Fruit fly (Drosophila melanogaster) S2 (cell line): ENCODE data around the gene CG31097.

Experiments used
- CG8478 ChIP-seq: fragments of >200 bp; optimal IDR thresholded peaks from 2 replicates; lab custom pipeline; 2018
- CTCF ChIP-seq, 2 experiments: fragments of >200 bp; optimal IDR thresholded peaks; 2 replicates each; lab custom pipeline; 2018

CG31097 gene

dm6 chr3R:25309175-25309574 lies 11.6 kb upstream of the CG31097 start:
- TF ChIP-seq CG8478 (no peak), CTCF (optimal IDR thresholded peaks at IDR 0.05; lab: Kevin White, UChicago) (no peak)

DNA sequence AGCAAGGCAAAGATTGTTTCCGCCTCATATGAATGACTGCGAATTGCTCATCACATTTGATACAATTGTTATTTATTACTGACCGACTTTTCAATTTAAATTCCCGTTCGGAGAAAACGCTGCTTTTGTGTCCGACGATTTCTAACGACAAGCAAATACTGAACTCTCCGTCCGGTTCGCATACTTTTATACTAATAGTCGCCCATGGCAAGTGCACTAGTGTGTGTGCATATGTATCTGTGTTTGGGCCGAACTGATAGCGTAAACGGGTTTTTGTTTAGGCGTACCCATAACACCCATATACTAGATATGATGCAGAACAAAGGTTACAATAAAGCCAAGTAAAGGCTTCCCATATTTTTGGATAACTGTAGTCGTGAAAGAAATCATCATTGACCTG lies 10.7 kb upstream of the CG31097 start, which contains the start of gene CG10550:
CG10550 (minus strand) TSS at position 164 of the 400 bp plus-strand sequence.
- TF ChIP-seq CTCF (optimal IDR thresholded peaks at IDR 0.05; lab: Kevin White, UChicago) (no peak), CG8478 (no peak)

DNA sequence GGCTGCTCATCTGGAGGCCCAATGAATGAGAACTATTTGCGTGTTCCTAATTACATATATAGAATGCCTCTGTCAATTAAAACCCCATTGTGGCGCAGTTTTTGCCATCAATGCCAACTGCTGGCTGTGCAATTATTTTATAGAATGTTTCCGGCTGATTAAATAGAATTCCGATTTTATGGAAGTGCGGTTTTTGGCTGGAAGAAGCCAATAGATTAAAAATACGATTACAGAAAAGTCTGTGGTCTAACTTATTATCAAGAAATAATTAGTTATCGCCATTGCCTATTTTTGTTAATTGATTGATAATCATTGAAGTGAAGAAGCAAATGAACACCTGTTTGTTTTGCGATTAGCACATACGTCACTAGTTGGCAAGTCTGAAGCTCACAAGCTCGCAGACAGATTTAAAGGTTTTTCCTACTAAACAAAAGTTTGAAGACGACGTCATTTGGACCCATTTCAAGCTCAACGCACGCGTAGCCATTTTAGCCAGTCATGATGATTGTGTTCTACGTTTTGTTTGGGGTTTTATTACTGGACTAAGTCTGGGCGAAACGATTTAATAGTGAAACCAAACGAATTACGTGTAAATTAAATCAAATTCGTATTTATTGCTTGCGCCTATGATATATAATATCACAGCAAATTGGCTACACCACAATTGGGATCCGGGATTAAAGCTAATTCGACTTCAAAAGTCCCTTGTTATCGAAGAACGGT lies 8.4 kb upstream of the CG31097 start:
- TF ChIP-seq CG8478, result no peak
- TF ChIP-seq CTCF (optimal IDR thresholded peaks at IDR 0.05; lab: Kevin White, UChicago), result no peak

- TF ChIP-seq CG8478 (no peak), CTCF (optimal IDR thresholded peaks at IDR 0.05; lab: Kevin White, UChicago) (no peak)
Observed at dm6 chr3R:25303857-25304440, 6.4 kb upstream of the CG31097 start, which contains the start of gene CG31436. CG31436 (plus strand) TSS chr3R:25304137.

dm6 chr3R:25302239-25302638 lies 4.7 kb upstream of the CG31097 start, which contains the start of gene CG31370:
CG31370 (plus strand) TSS chr3R:25302464.
- TF ChIP-seq CTCF (optimal IDR thresholded peaks at IDR 0.05; lab: Kevin White, UChicago), result no peak
- TF ChIP-seq CG8478, result no peak

DNA sequence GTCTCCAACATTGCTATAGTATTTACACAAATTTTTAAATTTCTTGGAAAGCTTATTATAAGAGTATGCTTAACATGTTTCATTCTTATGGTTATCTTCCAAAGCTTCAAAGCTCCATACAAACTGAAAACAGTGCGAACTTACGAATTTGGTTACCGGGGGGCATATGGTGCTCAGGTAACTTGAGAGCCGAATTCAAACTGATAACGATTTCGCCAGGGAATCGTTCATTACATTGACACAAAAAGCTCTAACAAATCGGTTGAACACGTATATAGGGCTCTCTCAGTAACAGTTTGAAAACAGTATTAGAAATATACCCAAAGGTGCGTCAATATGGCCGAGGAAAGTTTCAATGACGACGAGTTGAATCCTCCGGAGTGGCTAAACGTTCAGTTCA lies 3.0 kb upstream of the CG31097 start, which contains the start of gene CG13659:
CG13659 (plus strand) TSS at position 317 of the 400 bp plus-strand sequence.
- TF ChIP-seq CG8478 (no peak), CTCF (optimal IDR thresholded peaks at IDR 0.05; lab: Kevin White, UChicago) (no peak)

- no peak for TF ChIP-seq CTCF (optimal IDR thresholded peaks at IDR 0.05; lab: Kevin White, UChicago)
- no peak for TF ChIP-seq CG8478
Observed at dm6 chr3R:25299507-25299964, 2.0 kb upstream of the CG31097 start, which contains the start of gene CG31288. CG31288 (minus strand) TSS chr3R:25299557.

DNA sequence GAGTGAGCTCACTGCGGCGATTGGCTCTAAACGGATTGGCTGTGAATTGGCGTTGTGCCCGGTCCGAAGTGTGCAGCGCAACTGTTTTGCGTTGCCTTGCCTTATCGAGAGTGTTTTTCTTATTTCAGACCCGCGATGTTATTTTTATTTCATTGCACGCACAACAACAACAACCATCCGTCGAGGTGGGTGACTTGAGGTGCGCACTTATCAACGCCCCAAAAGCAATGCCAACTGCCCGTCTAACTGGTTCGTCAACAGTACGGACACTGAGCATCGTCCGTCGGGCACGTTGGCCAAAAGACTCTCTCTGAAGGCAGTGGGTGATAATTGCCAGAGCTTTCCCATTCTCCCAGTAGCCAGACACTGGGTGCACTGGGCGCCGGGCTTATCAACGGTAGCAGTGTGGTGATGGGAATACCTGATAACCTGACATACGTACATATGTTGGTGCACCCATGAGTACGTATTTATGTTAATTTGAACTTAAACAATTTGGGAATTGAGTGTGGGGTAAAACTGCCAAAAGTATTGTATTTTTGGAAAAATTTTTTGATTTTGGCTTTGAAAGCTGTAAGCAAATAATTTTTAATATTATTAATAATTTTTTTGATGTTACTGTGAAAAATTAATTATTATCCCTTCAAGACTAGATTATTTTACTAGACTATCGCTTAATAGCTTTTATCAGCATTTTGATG lies 2.1 kb downstream of the CG31097 start, which contains the start of gene CG31102:
CG31102 (minus strand) TSS at position 275 of the 701 bp plus-strand sequence.
- TF ChIP-seq CTCF (optimal IDR thresholded peaks at IDR 0.05; lab: Kevin White, UChicago) (no peak), CG8478 (no peak)

- TF ChIP-seq CTCF (optimal IDR thresholded peaks at IDR 0.05; lab: Kevin White, UChicago), result no peak
- TF ChIP-seq CG8478, result no peak
Observed at dm6 chr3R:25292864-25293284, 4.7 kb downstream of the CG31097 start, which contains the start of gene CG31098. CG31098 (minus strand) TSS chr3R:25292977.

DNA sequence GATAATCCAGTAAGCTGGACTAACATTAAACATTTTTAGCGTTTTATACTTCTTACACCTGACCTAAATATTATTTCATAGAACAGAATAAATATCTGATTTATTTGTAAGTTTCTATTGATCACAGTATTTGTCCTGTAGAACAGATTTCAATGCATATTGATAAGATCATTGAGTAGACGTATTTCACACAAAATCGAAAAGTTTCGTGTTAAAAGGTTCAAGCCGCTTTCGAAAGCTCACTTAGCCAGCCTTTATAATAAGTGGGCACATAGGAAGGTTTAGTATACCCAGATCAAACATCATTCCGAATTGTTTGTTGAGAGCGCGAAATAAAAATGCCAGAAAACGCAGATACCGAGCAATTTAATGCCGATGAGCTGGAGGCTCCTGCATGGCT lies 8.0 kb downstream of the CG31097 start, which contains the start of gene CG11893:
CG11893 (plus strand) TSS at position 301 of the 400 bp plus-strand sequence.
- no peak for TF ChIP-seq CTCF (optimal IDR thresholded peaks at IDR 0.05; lab: Kevin White, UChicago)
- TF ChIP-seq CG8478, result no peak

DNA sequence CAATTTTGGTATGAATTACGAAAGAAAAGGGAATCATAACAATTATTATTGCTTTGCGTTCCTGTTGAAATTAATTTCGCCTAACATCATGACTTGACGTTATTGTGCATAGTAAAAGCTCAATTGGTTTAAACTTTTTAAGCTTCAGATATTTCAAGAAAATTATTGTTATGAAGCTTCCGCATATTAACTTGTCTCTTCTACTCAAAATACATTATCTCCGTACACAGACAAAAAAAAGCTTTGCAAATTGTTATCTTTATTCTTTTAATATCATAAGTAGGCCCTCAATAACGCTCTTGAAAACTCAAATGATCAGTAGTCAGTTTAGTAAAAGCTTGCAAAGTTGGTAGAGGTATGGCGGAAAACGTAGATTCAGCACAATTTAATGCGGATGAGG lies 10.4 kb downstream of the CG31097 start, which contains the start of gene CG13658:
CG13658 (plus strand) TSS at position 347 of the 400 bp plus-strand sequence.
- TF ChIP-seq CTCF (optimal IDR thresholded peaks at IDR 0.05; lab: Kevin White, UChicago), result no peak
- no peak for TF ChIP-seq CG8478

DNA sequence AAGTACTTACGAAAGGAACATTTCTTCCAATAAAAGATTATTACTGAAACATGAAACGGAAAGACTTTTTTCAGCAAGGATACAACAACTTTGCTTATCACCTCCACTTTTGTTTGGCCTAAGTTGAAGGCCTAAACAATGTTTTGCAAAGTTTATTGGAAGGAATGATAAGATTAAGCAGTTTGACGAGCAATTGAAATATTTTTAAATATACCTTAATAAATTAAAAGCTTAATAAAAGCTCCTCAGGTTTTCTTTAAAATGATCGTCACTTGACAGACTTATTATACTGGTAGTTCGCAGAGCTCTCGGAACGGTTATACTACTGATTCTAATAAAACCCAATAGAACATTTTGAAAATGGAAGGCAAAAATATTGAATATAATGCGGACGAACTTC lies 12.4 kb downstream of the CG31097 start, which contains the start of gene CG31104:
CG31104 (plus strand) TSS at position 301 of the 400 bp plus-strand sequence.
- no peak for TF ChIP-seq CG8478
- TF ChIP-seq CTCF (optimal IDR thresholded peaks at IDR 0.05; lab: Kevin White, UChicago), result no peak

dm6 chr3R:25283209-25283670 lies 14.3 kb downstream of the CG31097 start, which contains the start of gene CG31300:
CG31300 (plus strand) TSS chr3R:25283620.
- TF ChIP-seq CTCF (optimal IDR thresholded peaks at IDR 0.05; lab: Kevin White, UChicago) (no peak), CG8478 (no peak)

DNA sequence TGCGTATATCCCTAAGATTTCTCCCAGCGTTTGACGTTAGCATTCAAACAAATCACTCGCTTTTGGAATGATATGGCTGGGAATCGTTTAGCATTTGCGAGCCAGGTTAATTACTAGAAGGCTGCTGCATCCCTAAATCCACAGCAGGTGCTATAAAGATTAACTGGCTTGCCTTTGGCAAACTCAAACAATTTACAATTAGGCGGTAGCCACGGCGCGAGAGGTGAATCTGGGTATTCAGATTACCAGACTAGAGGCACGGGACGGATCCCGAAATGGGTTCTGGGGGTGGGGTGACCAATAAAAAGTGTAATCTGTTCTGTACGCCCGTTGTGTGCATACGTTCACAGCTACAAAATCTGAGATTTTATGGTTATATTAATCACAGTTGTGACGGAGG lies 16.4 kb downstream of the CG31097 start, which contains the start of gene CG11892:
CG11892 (plus strand) TSS at position 384 of the 400 bp plus-strand sequence.
- TF ChIP-seq CTCF (optimal IDR thresholded peaks at IDR 0.05; lab: Kevin White, UChicago) (no peak), CG8478 (no peak)
